Worm (Caenorhabditis elegans): ENCODE measurements around the gene nspc-15.

- no peak for TF ChIP-seq sea-2 (GFP tag; optimal IDR thresholded peaks at IDR 0.05)
- no peak for TF ChIP-seq ztf-11 (tag; optimal IDR thresholded peaks at IDR 0.05)
- TF ChIP-seq nhr-11 (tag; optimal IDR thresholded peaks at IDR 0.05), result no peak
- no peak for TF ChIP-seq pqm-1 (tag; optimal IDR thresholded peaks at IDR 0.05)
- no peak for TF ChIP-seq ama-1 (optimal IDR thresholded peaks at IDR 0.05)
Observed at ce11 chrX:12326424-12326823, 34.1 kb upstream of the nspc-15 start, which contains the start of gene srd-41.

Data from whole organism, L3 larva.